Fruit fly (Drosophila melanogaster): ENCODE data around the gene CG8671.

DNA sequence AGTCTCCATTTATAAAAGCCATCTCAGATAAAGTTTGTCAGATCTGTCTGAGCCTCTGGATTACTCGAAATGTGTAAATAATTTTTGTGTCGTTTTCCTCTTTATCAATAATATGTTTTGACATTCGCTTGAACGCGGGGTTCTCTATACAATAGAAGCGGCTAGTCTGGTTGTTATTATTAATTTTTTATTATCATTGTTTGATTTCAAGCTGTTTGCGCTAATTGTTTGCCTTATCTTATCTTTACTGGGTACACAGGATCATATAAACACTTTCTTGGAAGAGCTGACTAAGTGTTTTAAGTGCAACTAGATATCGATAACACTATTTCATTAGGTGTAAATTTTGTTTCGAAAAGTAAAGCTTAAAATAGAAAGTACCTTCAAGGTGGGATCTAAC lies 5.4 kb downstream of the CG8671 start:
- TF ChIP-seq fd96Ca (GFP tag; IDR thresholded peaks at IDR 0.05): no peak
- TF ChIP-seq Ets98B (GFP tag; IDR thresholded peaks at IDR 0.05): no peak
- TF ChIP-seq Snoo (tag; optimal IDR thresholded peaks at IDR 0.05): no peak
- TF ChIP-seq CG8159 (tag; optimal IDR thresholded peaks at IDR 0.05): no peak
- TF ChIP-seq CG34367 (tag; optimal IDR thresholded peaks at IDR 0.05): no peak
